Worm (Caenorhabditis elegans) whole organism, midembryonic: ENCODE data around the gene lec-2.

Experiments used
- cog-1 ChIP-seq: sonication (generic microtip); optimal IDR thresholded peaks from 2 replicates; lab custom pipeline; 2016; ENCODE audit warnings: missing genetic modification characterization, missing compliant biosample characterization
- flt-1 ChIP-seq: fragments of 200-800 bp; sonication (Bioruptor generic); IDR thresholded peaks from 2 replicates; pipeline ENCODE4 v1.3.6; 2022; ENCODE audit warnings: missing genetic modification characterization, missing compliant biosample characterization
- klf-2 ChIP-seq: fragments of 200-800 bp; sonication (Bioruptor generic); conservative IDR thresholded peaks from 2 replicates; pipeline ENCODE4 v1.3.6; 2022; ENCODE audit warnings: missing genetic modification reagents, missing genetic modification characterization, missing compliant biosample characterization
- med-1 ChIP-seq: sonication (generic microtip); optimal IDR thresholded peaks from 2 replicates; lab custom pipeline; 2017; ENCODE audit warnings: missing genetic modification characterization, mild to moderate bottlenecking, missing compliant biosample characterization, antibody characterized with exemption, missing genetic modification reagents; ENCODE audit not compliant: insufficient read depth
- ref-1 ChIP-seq: fragments of 200-800 bp; sonication (Bioruptor generic); conservative IDR thresholded peaks from 2 replicates; pipeline ENCODE4 v1.3.6; 2022; ENCODE audit warnings: missing genetic modification reagents, missing genetic modification characterization, missing compliant biosample characterization
- ztf-23 ChIP-seq: fragments of 200-800 bp; sonication (Bioruptor generic); IDR thresholded peaks from 2 replicates; pipeline ENCODE4 v1.3.6; 2022; ENCODE audit warnings: missing genetic modification reagents, missing genetic modification characterization, missing compliant biosample characterization

DNA sequence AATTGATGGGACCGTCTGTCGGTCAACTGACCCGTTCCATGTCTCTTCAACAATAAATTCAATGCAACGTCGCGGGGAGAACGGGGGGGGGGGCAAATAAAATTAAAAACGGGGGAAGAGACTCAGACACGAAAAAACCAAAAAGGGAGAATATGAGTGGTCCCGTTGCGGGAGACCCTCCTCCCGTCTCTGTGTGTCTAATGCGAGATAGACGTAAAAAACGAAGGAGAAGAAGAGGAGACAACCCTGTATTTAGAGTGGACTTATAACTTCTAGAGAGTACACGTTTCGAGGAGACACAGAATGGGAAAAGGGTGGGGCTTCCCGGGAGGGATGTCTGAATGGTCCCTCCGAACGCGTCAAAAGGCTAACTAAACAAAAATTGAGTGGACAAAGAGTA lies 49.5 kb upstream of the lec-2 start:
- TF ChIP-seq klf-2 (GFP tag; lab: Robert Waterston, UW) (no peak), cog-1 (tag; lab: Kevin White, UChicago) (peak; percentile 41), flt-1 (GFP tag; lab: Robert Waterston, UW) (peak; percentile 69; the same call in 1 of the 2 replicates), ref-1 (GFP tag; lab: Robert Waterston, UW) (no peak), med-1 (GFP tag; lab: Kevin White, UChicago) (no peak), ztf-23 (peak; percentile 46; the same call in 1 of the 2 replicates)
